Worm (Caenorhabditis elegans) whole organism, young adult: ENCODE data around the gene R05G9.3.

Experiments used
- aptf-3 ChIP-seq: fragments of 200-800 bp; sonication (Bioruptor generic); IDR thresholded peaks from 2 replicates; pipeline ENCODE4 v1.3.6; 2022; ENCODE audit warnings: missing genetic modification characterization, missing compliant biosample characterization
- ceh-58 ChIP-seq: fragments of 200-800 bp; sonication (Bioruptor generic); IDR thresholded peaks from 2 replicates; pipeline ENCODE4 v1.3.6; 2022; ENCODE audit warnings: missing genetic modification characterization, missing compliant biosample characterization
- ceh-91 ChIP-seq: fragments of 200-800 bp; sonication (Bioruptor generic); IDR thresholded peaks from 2 replicates; pipeline ENCODE4 v1.3.6; 2022; ENCODE audit warnings: missing genetic modification reagents, missing genetic modification characterization, missing compliant biosample characterization
- chd-7 ChIP-seq: sonication (generic microtip); optimal IDR thresholded peaks from 2 replicates; lab custom pipeline; 2016; ENCODE audit warnings: mild to moderate bottlenecking, missing genetic modification characterization, moderate library complexity, missing compliant biosample characterization
- egl-44 ChIP-seq: fragments of 200-800 bp; sonication (Bioruptor generic); IDR thresholded peaks from 2 replicates; pipeline ENCODE4 v1.3.6; 2022; ENCODE audit warnings: missing genetic modification reagents, missing genetic modification characterization, missing compliant biosample characterization
- egrh-3 ChIP-seq: fragments of 200-800 bp; sonication (Bioruptor generic); IDR thresholded peaks from 2 replicates; pipeline ENCODE4 v1.3.6; 2022; ENCODE audit warnings: missing genetic modification reagents, missing genetic modification characterization, missing compliant biosample characterization
- let-607 ChIP-seq, 2 experiments: fragments of 200-800 bp in 1 of 2; sonication (Bioruptor generic) in 1 of 2; sonication (generic microtip) in 1 of 2; optimal IDR thresholded peaks; 2 replicates each; lab custom pipeline; 2016 to 2018; ENCODE audit warnings: mild to moderate bottlenecking in 2 of 2, missing compliant biosample characterization in 2 of 2, missing genetic modification characterization in 2 of 2, moderate library complexity in 2 of 2, missing genotype in 1 of 2
- lsl-1 ChIP-seq: fragments of 200-800 bp; sonication (Bioruptor generic); optimal IDR thresholded peaks from 2 replicates; lab custom pipeline; 2018; ENCODE audit warnings: mild to moderate bottlenecking, missing genetic modification characterization, moderate library complexity, missing compliant biosample characterization
- mes-4 ChIP-seq: sonication (generic microtip); optimal IDR thresholded peaks from 2 replicates; lab custom pipeline; 2016; ENCODE audit warnings: missing genotype, missing genetic modification characterization, missing compliant biosample characterization
- nfyb-1 ChIP-seq: fragments of 200-800 bp; sonication (Bioruptor generic); IDR thresholded peaks from 2 replicates; pipeline ENCODE4 v1.3.6; 2022; ENCODE audit warnings: missing genetic modification reagents, missing genetic modification characterization, missing compliant biosample characterization
- snpc-4 ChIP-seq, 5 experiments: fragments of 150-350 bp in 1 of 5; sonication (generic microtip) in 4 of 5; optimal IDR thresholded peaks; 2 replicates each; lab custom pipeline; 2014 to 2018; ENCODE audit warnings: missing genetic modification characterization in 5 of 5, missing biosample characterization in 3 of 5, antibody characterized with exemption in 2 of 5, mild to moderate bottlenecking in 2 of 5, missing compliant biosample characterization in 2 of 5, missing genotype in 2 of 5, moderate library complexity in 2 of 5, missing genetic modification reagents in 1 of 5
- unc-62 ChIP-seq: fragments of 150-350 bp; optimal IDR thresholded peaks from 2 replicates; lab custom pipeline; 2014; ENCODE audit warnings: missing biosample characterization, missing genetic modification reagents, missing genetic modification characterization
- ztf-6 ChIP-seq: fragments of 200-800 bp; sonication (Bioruptor generic); IDR thresholded peaks from 2 replicates; pipeline ENCODE4 v1.3.6; 2022; ENCODE audit warnings: missing genetic modification reagents, missing genetic modification characterization, missing compliant biosample characterization

ce11 chrII:6454671-6455070, 46.6 kb downstream of the R05G9.3 start, which contains the start of gene aptf-1:
- TF ChIP-seq ceh-58 (GFP tag; lab: Robert Waterston, UW) = no peak
- no peak for TF ChIP-seq lsl-1 (GFP tag; lab: Kevin White, UChicago)
- no peak for TF ChIP-seq unc-62 (GFP tag; lab: Kevin White, UChicago)
- no peak for TF ChIP-seq egrh-3
- no peak for TF ChIP-seq nfyb-1
- TF ChIP-seq ztf-6 (GFP tag; lab: Robert Waterston, UW) = no peak
- no peak for TF ChIP-seq snpc-4 (GFP tag; optimal IDR thresholded peaks at IDR 0.05; lab: Kevin White, UChicago)
- no peak for TF ChIP-seq snpc-4 (tag; optimal IDR thresholded peaks at IDR 0.05; lab: Kevin White, UChicago)
- TF ChIP-seq chd-7 (tag; lab: Kevin White, UChicago) = no peak
- no peak for TF ChIP-seq let-607 (tag; optimal IDR thresholded peaks at IDR 0.05; lab: Kevin White, UChicago)
- TF ChIP-seq mes-4 (tag; lab: Kevin White, UChicago) = no peak
- TF ChIP-seq ceh-91 (GFP tag; lab: Robert Waterston, UW) = no peak
- no peak for TF ChIP-seq aptf-3
- no peak for TF ChIP-seq egl-44 (GFP tag; lab: Robert Waterston, UW)
